Fruit fly (Drosophila melanogaster) whole organism: ENCODE data around the gene app.

Experiments used
- CG8478 ChIP-seq: fragments of >200 bp; optimal IDR thresholded peaks from 2 replicates; lab custom pipeline; 2018; ENCODE audit warnings: inconsistent platforms
- Dll ChIP-seq: fragments of >200 bp; optimal IDR thresholded peaks from 2 replicates; lab custom pipeline; 2017
- EcR ChIP-seq, 2 experiments: fragments of >200 bp; optimal IDR thresholded peaks; 2 replicates each; lab custom pipeline; 2017; ENCODE audit warnings: missing biosample characterization in 2 of 2, missing genetic modification characterization in 2 of 2, missing genetic modification reagents in 2 of 2
- pan ChIP-seq: fragments of >200 bp; optimal IDR thresholded peaks from 2 replicates; lab custom pipeline; 2017
- psq ChIP-seq: fragments of >200 bp; optimal IDR thresholded peaks from 2 replicates; lab custom pipeline; 2017
- usp ChIP-seq: fragments of >200 bp; optimal IDR thresholded peaks from 2 replicates; lab custom pipeline; 2017; ENCODE audit warnings: missing biosample characterization, missing genetic modification characterization, mixed read lengths

Gene app

DNA sequence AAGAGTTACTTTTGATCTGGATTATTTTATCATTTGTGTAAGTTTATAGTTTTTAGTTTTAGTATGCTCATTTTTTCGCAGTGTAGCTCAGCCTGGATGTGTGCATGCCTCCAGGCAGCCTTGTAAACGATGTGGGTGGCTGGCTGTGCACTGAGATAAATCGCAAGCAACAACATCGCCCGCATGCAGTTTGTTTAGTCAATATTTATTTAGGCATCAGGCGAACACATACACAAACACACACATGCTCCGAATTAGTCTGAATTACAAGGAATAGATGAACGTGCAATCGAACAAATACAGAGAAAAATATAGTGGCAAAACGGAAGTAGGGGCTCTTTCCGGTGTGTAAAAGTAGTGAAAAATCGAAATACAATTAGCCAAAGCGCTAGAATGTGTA, 103.6 kb downstream of the app start:
- TF ChIP-seq CG8478 (no peak), EcR (GFP tag; optimal IDR thresholded peaks at IDR 0.05; lab: Kevin White, UChicago) (no peak), usp (GFP tag; lab: Kevin White, UChicago) (no peak), Dll (lab: Kevin White, UChicago) (no peak), psq (lab: Kevin White, UChicago) (no peak), pan (no peak)

DNA sequence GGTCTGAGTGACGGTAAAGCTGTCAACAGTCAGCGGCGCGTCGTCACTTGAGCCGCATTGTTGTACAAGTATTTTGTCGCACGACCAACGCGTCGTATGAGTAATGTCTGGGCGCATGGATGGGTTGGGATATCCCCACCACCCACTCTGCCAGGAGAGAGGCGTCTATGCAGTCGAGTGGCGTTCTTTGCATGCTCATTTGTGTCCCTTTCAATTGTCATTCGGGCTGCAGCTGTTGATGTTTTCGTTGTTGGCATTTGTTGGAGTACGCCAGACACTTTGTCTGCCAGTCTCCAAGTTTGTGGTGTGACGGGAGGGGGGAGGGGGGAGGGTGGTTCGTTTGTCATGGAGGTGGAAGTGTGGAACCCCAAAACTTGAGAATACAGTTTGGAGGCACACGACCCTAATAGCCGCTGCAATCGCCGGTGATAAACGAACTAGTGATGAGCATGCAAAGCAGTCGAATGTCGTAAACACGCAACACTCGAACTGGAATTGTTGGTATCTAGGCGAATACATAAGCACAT, 104.4 kb downstream of the app start:
- TF ChIP-seq Dll (lab: Kevin White, UChicago): no peak
- TF ChIP-seq pan: no peak
- TF ChIP-seq psq (lab: Kevin White, UChicago): no peak
- no peak for TF ChIP-seq CG8478
- TF ChIP-seq usp (GFP tag; lab: Kevin White, UChicago): no peak
- TF ChIP-seq EcR (GFP tag; optimal IDR thresholded peaks at IDR 0.05; lab: Kevin White, UChicago): no peak
